Worm (Caenorhabditis elegans) whole organism, early embryonic: ENCODE measurements around the gene Y59A8B.24.
"Not testable (repeated sequence)": the region's sequence is repeated elsewhere in the genome, so short reads cannot be mapped to it uniquely, and the experiment has no call there.

ENCODE experiments used
- ama-1 ChIP-seq: fragments of 150-350 bp; optimal IDR thresholded peaks from 2 replicates; lab custom pipeline; 2014
- ceh-36 ChIP-seq: sonication (generic microtip); optimal IDR thresholded peaks from 2 replicates; lab custom pipeline; 2016; ENCODE audit warnings: missing genetic modification characterization, inconsistent platforms, missing compliant biosample characterization
- ets-7 ChIP-seq: sonication (generic microtip); optimal IDR thresholded peaks from 2 replicates; lab custom pipeline; 2016; ENCODE audit warnings: missing genotype, missing genetic modification characterization, missing compliant biosample characterization
- flt-1 ChIP-seq: fragments of 200-800 bp; sonication (Bioruptor generic); IDR thresholded peaks from 2 replicates; pipeline ENCODE4 v1.3.6; 2022; ENCODE audit warnings: missing genetic modification characterization, missing compliant biosample characterization
- hmg-4 ChIP-seq: fragments of 200-800 bp; sonication (Bioruptor generic); optimal IDR thresholded peaks from 2 replicates; lab custom pipeline; 2018; ENCODE audit warnings: mild to moderate bottlenecking, missing genetic modification characterization, missing compliant biosample characterization
- tra-4 ChIP-seq: sonication (generic microtip); optimal IDR thresholded peaks from 2 replicates; lab custom pipeline; 2017; ENCODE audit warnings: missing genetic modification characterization, missing compliant biosample characterization

ce11 chrV:17903829-17904228 lies 47.9 kb upstream of the Y59A8B.24 start, which contains the start of gene C06H5.14:
- TF ChIP-seq flt-1 (GFP tag; lab: Robert Waterston, UW); ceh-36 (tag; lab: Kevin White, UChicago); hmg-4 (GFP tag; lab: Kevin White, UChicago); ets-7 (tag; lab: Kevin White, UChicago); ama-1; tra-4 (tag; lab: Kevin White, UChicago): not testable (repeated sequence)
